Worm (Caenorhabditis elegans) whole organism, early embryonic: ENCODE data around the gene arrd-3.

Experiments used
- B0310.2 ChIP-seq: sonication (generic microtip); optimal IDR thresholded peaks from 2 replicates; lab custom pipeline; 2016; ENCODE audit warnings: mild to moderate bottlenecking, missing genetic modification characterization, missing compliant biosample characterization
- F13C5.2 ChIP-seq: sonication (generic microtip); optimal IDR thresholded peaks from 2 replicates; lab custom pipeline; 2017; ENCODE audit warnings: mild to moderate bottlenecking, missing genetic modification characterization, inconsistent platforms, missing compliant biosample characterization
- aly-1 ChIP-seq: sonication (generic microtip); optimal IDR thresholded peaks from 2 replicates; lab custom pipeline; 2016; ENCODE audit warnings: missing genetic modification characterization, missing compliant biosample characterization
- ama-1 ChIP-seq: fragments of 150-350 bp; optimal IDR thresholded peaks from 2 replicates; lab custom pipeline; 2014
- ceh-13 ChIP-seq: fragments of 200-800 bp; sonication (Bioruptor generic); optimal IDR thresholded peaks from 2 replicates; lab custom pipeline; 2018; ENCODE audit warnings: mild to moderate bottlenecking, missing genetic modification characterization, missing compliant biosample characterization
- ceh-36 ChIP-seq: sonication (generic microtip); optimal IDR thresholded peaks from 2 replicates; lab custom pipeline; 2016; ENCODE audit warnings: missing genetic modification characterization, inconsistent platforms, missing compliant biosample characterization
- ets-7 ChIP-seq: sonication (generic microtip); optimal IDR thresholded peaks from 2 replicates; lab custom pipeline; 2016; ENCODE audit warnings: missing genotype, missing genetic modification characterization, missing compliant biosample characterization
- flt-1 ChIP-seq: fragments of 200-800 bp; sonication (Bioruptor generic); IDR thresholded peaks from 2 replicates; pipeline ENCODE4 v1.3.6; 2022; ENCODE audit warnings: missing genetic modification characterization, missing compliant biosample characterization
- hmbx-1 ChIP-seq: sonication (generic microtip); optimal IDR thresholded peaks from 2 replicates; lab custom pipeline; 2016; ENCODE audit warnings: mild to moderate bottlenecking, missing genetic modification characterization, missing compliant biosample characterization
- hmg-4 ChIP-seq: fragments of 200-800 bp; sonication (Bioruptor generic); optimal IDR thresholded peaks from 2 replicates; lab custom pipeline; 2018; ENCODE audit warnings: mild to moderate bottlenecking, missing genetic modification characterization, missing compliant biosample characterization
- hnd-1 ChIP-seq: sonication (generic microtip); optimal IDR thresholded peaks from 2 replicates; lab custom pipeline; 2016; ENCODE audit warnings: missing genetic modification characterization, missing compliant biosample characterization
- pes-1 ChIP-seq: fragments of 200-800 bp; sonication (Bioruptor generic); IDR thresholded peaks from 2 replicates; pipeline ENCODE4 v1.3.6; 2022; ENCODE audit warnings: missing genetic modification reagents, missing genetic modification characterization, missing compliant biosample characterization
- scrt-1 ChIP-seq: fragments of 200-800 bp; sonication (Bioruptor generic); IDR thresholded peaks from 2 replicates; pipeline ENCODE4 v1.3.6; 2022; ENCODE audit warnings: missing genetic modification characterization, missing compliant biosample characterization
- sea-1 ChIP-seq: fragments of 200-800 bp; sonication (Bioruptor generic); conservative IDR thresholded peaks from 2 replicates; pipeline ENCODE4 v1.3.6; 2022; ENCODE audit warnings: missing genetic modification characterization, missing compliant biosample characterization
- tbx-11 ChIP-seq: fragments of 200-800 bp; sonication (Bioruptor generic); IDR thresholded peaks from 2 replicates; pipeline ENCODE4 v1.3.6; 2022; ENCODE audit warnings: missing genetic modification characterization, missing compliant biosample characterization
- tbx-37 ChIP-seq: fragments of 200-800 bp; sonication (Bioruptor generic); conservative IDR thresholded peaks from 2 replicates; pipeline ENCODE4 v1.3.6; 2022; ENCODE audit warnings: missing genetic modification reagents, missing genetic modification characterization, missing compliant biosample characterization
- tra-4 ChIP-seq: sonication (generic microtip); optimal IDR thresholded peaks from 2 replicates; lab custom pipeline; 2017; ENCODE audit warnings: missing genetic modification characterization, missing compliant biosample characterization

The arrd-3 gene

ce11 chrII:9403846-9404245, 8.5 kb upstream of the arrd-3 start, which contains the start of gene Y51B9A.5:
Y51B9A.5 (plus strand) TSS chrII:9404146.
- TF ChIP-seq tbx-37 (GFP tag; lab: Robert Waterston, UW) (no peak), scrt-1 (GFP tag; lab: Robert Waterston, UW) (no peak), flt-1 (GFP tag; lab: Robert Waterston, UW) (no peak), hmg-4 (GFP tag; lab: Kevin White, UChicago) (no peak), sea-1 (GFP tag; lab: Robert Waterston, UW) (no peak), pes-1 (GFP tag; lab: Robert Waterston, UW) (no peak), ceh-36 (tag; lab: Kevin White, UChicago) (no peak)

ce11 chrII:9407020-9407419, 5.3 kb upstream of the arrd-3 start, which contains the start of gene mpz-6:
mpz-6 (minus strand) TSS chrII:9407120.
- TF ChIP-seq tbx-37 (GFP tag; lab: Robert Waterston, UW), result no peak
- no peak for TF ChIP-seq flt-1 (GFP tag; lab: Robert Waterston, UW)
- TF ChIP-seq aly-1 (tag; lab: Kevin White, UChicago), result no peak
- no peak for TF ChIP-seq ceh-13 (GFP tag; lab: Kevin White, UChicago)
- no peak for TF ChIP-seq ceh-36 (tag; lab: Kevin White, UChicago)
- no peak for TF ChIP-seq hmg-4 (GFP tag; lab: Kevin White, UChicago)
- TF ChIP-seq F13C5.2 (tag; lab: Kevin White, UChicago), result no peak
- TF ChIP-seq B0310.2 (tag; lab: Kevin White, UChicago), result no peak
- no peak for TF ChIP-seq hnd-1 (tag; lab: Kevin White, UChicago)
- no peak for TF ChIP-seq ets-7 (tag; lab: Kevin White, UChicago)
- no peak for TF ChIP-seq ama-1
- TF ChIP-seq tbx-11 (GFP tag; lab: Robert Waterston, UW), result no peak
- no peak for TF ChIP-seq sea-1 (GFP tag; lab: Robert Waterston, UW)
- no peak for TF ChIP-seq pes-1 (GFP tag; lab: Robert Waterston, UW)
- no peak for TF ChIP-seq scrt-1 (GFP tag; lab: Robert Waterston, UW)
- no peak for TF ChIP-seq tra-4 (tag; lab: Kevin White, UChicago)
- TF ChIP-seq hmbx-1 (tag; lab: Kevin White, UChicago), result no peak

ce11 chrII:9407469-9407868, 4.9 kb upstream of the arrd-3 start, which contains the start of gene arrd-2:
arrd-2 (plus strand) TSS chrII:9407769.
- no peak for TF ChIP-seq tbx-37 (GFP tag; lab: Robert Waterston, UW)
- no peak for TF ChIP-seq hmg-4 (GFP tag; lab: Kevin White, UChicago)

ce11 chrII:9411497-9411896, 861 bp upstream of the arrd-3 start, which contains the start of gene M176.9:
M176.9 (minus strand) TSS chrII:9411597.
- no peak for TF ChIP-seq F13C5.2 (tag; lab: Kevin White, UChicago)
- TF ChIP-seq ceh-13 (GFP tag; lab: Kevin White, UChicago), result no peak
- no peak for TF ChIP-seq hmg-4 (GFP tag; lab: Kevin White, UChicago)
- no peak for TF ChIP-seq hmbx-1 (tag; lab: Kevin White, UChicago)
- TF ChIP-seq tbx-37 (GFP tag; lab: Robert Waterston, UW), result no peak
- TF ChIP-seq pes-1 (GFP tag; lab: Robert Waterston, UW), result no peak
- no peak for TF ChIP-seq hnd-1 (tag; lab: Kevin White, UChicago)
- no peak for TF ChIP-seq B0310.2 (tag; lab: Kevin White, UChicago)
- TF ChIP-seq ets-7 (tag; lab: Kevin White, UChicago), result no peak
- no peak for TF ChIP-seq tra-4 (tag; lab: Kevin White, UChicago)
- no peak for TF ChIP-seq tbx-11 (GFP tag; lab: Robert Waterston, UW)
- TF ChIP-seq sea-1 (GFP tag; lab: Robert Waterston, UW), result no peak
- no peak for TF ChIP-seq scrt-1 (GFP tag; lab: Robert Waterston, UW)
- no peak for TF ChIP-seq flt-1 (GFP tag; lab: Robert Waterston, UW)
- TF ChIP-seq ceh-36 (tag; lab: Kevin White, UChicago), result no peak
- no peak for TF ChIP-seq ama-1
- no peak for TF ChIP-seq aly-1 (tag; lab: Kevin White, UChicago)

- TF ChIP-seq hnd-1 (tag; lab: Kevin White, UChicago) (no peak), flt-1 (GFP tag; lab: Robert Waterston, UW) (no peak), ceh-36 (tag; lab: Kevin White, UChicago) (no peak), hmbx-1 (tag; lab: Kevin White, UChicago) (no peak), sea-1 (GFP tag; lab: Robert Waterston, UW) (no peak), ets-7 (tag; lab: Kevin White, UChicago) (no peak), ceh-13 (GFP tag; lab: Kevin White, UChicago) (no peak), hmg-4 (GFP tag; lab: Kevin White, UChicago) (no peak), tra-4 (tag; lab: Kevin White, UChicago) (no peak), pes-1 (GFP tag; lab: Robert Waterston, UW) (no peak), F13C5.2 (tag; lab: Kevin White, UChicago) (no peak), ama-1 (no peak), aly-1 (tag; lab: Kevin White, UChicago) (no peak), tbx-11 (GFP tag; lab: Robert Waterston, UW) (no peak), tbx-37 (GFP tag; lab: Robert Waterston, UW) (no peak), scrt-1 (GFP tag; lab: Robert Waterston, UW) (no peak), B0310.2 (tag; lab: Kevin White, UChicago) (no peak)
Measured at ce11 chrII:9416381-9417276, 4.3 kb downstream of the arrd-3 start, which contains the start of the genes gss-1 and chch-3. gss-1 (minus strand) TSS chrII:9416431. chch-3 (plus strand) TSS chrII:9417013.

- TF ChIP-seq aly-1 (tag; lab: Kevin White, UChicago) (no peak), tbx-11 (GFP tag; lab: Robert Waterston, UW) (no peak), ceh-36 (tag; lab: Kevin White, UChicago) (no peak), hmbx-1 (tag; lab: Kevin White, UChicago) (no peak), sea-1 (GFP tag; lab: Robert Waterston, UW) (no peak), tbx-37 (GFP tag; lab: Robert Waterston, UW) (no peak), hnd-1 (tag; lab: Kevin White, UChicago) (no peak), ceh-13 (GFP tag; lab: Kevin White, UChicago) (no peak), F13C5.2 (tag; lab: Kevin White, UChicago) (no peak), pes-1 (GFP tag; lab: Robert Waterston, UW) (no peak), ama-1 (no peak)
Measured at ce11 chrII:9418065-9418567, 5.8 kb downstream of the arrd-3 start, which contains the start of the genes M176.4 and M176.16. M176.4 (plus strand) TSS chrII:9418365. M176.16 (plus strand) TSS chrII:9418517.
